Worm (Caenorhabditis elegans): ENCODE measurements around the gene mrps-5.

ce11 chrV:12540739-12541138 lies 22.5 kb upstream of the mrps-5 start, which contains the start of gene F45D3.2:
- no peak for TF ChIP-seq ztf-6 (GFP tag; IDR thresholded peaks at IDR 0.05)
- no peak for TF ChIP-seq unc-62 (GFP tag; optimal IDR thresholded peaks at IDR 0.05)
- no peak for TF ChIP-seq lin-54 (GFP tag; optimal IDR thresholded peaks at IDR 0.05)
- TF ChIP-seq mxl-1 (tag; optimal IDR thresholded peaks at IDR 0.05), result no peak
- no peak for TF ChIP-seq pha-4 (tag; optimal IDR thresholded peaks at IDR 0.05)
- TF ChIP-seq ceh-79 (tag; optimal IDR thresholded peaks at IDR 0.05), result no peak
